Worm (Caenorhabditis elegans) whole organism, L4/young adult: ENCODE measurements around the gene tofu-2.
A peak's percentile ranks its signal among the peaks of the same experiment; 100 is the strongest.
"Not testable (repeated sequence)": the region's sequence is repeated elsewhere in the genome, so short reads cannot be mapped to it uniquely, and the experiment has no call there.

Experiments used
- W03F9.2 ChIP-seq: fragments of 150-350 bp; optimal IDR thresholded peaks from 2 replicates; lab custom pipeline; 2014; ENCODE audit warnings: missing biosample characterization, missing genetic modification characterization
- dao-5 ChIP-seq: sonication (generic microtip); optimal IDR thresholded peaks from 2 replicates; lab custom pipeline; 2016; ENCODE audit warnings: missing genotype, missing genetic modification characterization, moderate library complexity, missing compliant biosample characterization
- him-1 ChIP-seq: sonication (generic microtip); optimal IDR thresholded peaks from 2 replicates; lab custom pipeline; 2016; ENCODE audit warnings: missing genotype, missing genetic modification reagents, missing genetic modification characterization, missing compliant biosample characterization

Gene tofu-2

DNA sequence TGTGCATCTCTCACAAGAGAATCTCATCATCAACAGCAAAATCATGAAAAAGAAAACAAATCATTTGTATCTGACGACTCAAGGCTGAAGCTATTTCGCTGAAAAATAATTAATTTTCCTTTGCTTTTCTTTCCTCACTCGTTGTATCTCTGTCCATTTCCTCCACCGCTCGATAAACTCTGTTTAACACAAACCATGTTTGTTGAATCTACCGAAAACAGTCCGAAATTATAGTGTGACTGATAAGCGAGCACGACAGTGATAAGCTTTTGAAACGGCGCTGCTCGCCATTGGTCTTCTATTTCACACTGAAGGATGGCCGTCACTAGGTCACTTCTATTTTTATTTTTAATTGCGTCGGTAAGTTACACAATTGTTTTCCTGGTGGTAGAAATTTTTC is 24.6 kb upstream of the tofu-2 start, which contains the start of gene npa-1:
Gene npa-1, plus strand, starts transcription at position 142 of the 400 bp plus-strand sequence.
- TF ChIP-seq dao-5 (tag; lab: Kevin White, UChicago) (no peak), him-1 (tag; lab: Kevin White, UChicago) (no peak), W03F9.2 (tag; lab: Kevin White, UChicago) (no peak)

DNA sequence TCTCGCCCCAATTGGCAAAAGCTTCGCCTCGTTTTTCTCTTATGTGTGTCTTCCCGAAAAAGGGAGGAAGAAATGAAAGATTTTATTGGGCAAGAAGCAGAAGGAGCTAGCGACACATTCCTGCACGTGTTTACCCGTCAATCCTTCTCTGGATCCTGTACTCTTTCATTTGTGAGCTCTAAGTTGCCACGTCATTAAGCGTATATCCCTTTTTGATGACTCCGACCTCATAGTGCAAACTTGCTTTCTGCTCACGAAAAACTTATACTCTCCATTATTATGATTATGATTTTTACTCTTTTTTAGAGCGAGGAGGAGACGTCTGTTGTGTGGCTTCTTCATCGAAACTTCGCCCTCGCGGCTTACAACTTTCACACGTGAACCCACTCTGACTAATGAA is 21.3 kb upstream of the tofu-2 start, which contains the start of gene F27B10.1:
Gene F27B10.1, plus strand, starts transcription at position 301 of the 400 bp plus-strand sequence.
- no peak for TF ChIP-seq dao-5 (tag; lab: Kevin White, UChicago)
- TF ChIP-seq him-1 (tag; lab: Kevin White, UChicago) = no peak
- TF ChIP-seq W03F9.2 (tag; lab: Kevin White, UChicago) = no peak

DNA sequence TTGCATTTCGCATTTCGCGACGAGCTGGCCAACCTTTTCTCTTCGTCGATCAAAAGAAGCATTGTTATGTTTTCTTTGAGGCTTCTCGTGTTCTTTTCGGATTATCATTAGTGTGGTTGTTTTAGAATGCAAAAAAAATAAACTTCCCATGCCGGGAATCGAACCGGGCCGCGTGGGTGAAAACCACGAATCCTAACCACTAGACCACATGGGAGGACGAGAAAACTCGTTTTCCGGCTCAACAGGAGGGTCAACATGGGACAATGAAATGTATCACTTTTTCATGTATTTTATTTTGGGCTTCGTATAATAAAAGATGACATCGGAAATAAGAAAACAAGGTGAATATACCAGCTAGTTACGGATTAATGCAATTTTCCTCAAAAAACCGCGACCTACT is 18.6 kb upstream of the tofu-2 start:
- TF ChIP-seq him-1 (tag; lab: Kevin White, UChicago) = no peak
- TF ChIP-seq dao-5 (tag; lab: Kevin White, UChicago) = no peak
- no peak for TF ChIP-seq W03F9.2 (tag; lab: Kevin White, UChicago)

DNA sequence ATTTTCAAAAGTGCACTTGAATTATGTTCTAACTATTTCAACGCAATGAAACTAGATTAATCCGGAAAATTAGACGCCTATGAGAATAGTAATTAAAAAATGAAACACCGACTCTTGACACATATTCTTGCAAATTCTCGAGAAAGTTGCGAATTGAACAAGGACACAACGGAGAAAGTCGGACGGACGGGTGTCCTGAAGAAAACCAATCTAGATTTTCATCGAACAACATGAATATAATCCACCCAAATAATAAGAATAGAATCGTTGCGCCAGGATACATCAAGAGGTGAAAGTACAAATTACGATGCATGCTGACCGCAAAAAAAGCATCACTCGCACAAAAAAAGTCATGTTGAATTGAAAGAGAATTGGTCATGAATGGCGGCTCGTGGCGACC is 17.8 kb upstream of the tofu-2 start:
- TF ChIP-seq him-1 (tag; lab: Kevin White, UChicago) (no peak), dao-5 (tag; lab: Kevin White, UChicago) (no peak), W03F9.2 (tag; lab: Kevin White, UChicago) (no peak)

DNA sequence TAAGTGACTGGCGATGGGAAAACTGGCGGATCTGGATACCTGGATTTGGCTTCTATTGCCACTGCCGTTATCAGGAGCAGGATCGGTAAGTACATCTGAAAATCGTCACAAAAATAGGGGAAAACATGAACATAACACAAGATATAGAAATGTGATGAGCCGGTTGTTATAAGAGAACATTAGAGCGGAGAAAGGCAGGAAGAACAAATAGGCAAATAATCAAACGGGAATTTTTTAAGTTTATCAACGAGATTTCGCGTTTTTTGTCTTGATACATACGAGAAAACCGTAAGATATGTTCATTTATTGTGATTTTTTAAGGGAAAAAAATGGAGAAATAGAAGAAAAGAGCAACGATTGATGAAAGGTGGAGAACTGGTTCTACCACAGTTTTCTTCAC is 14.2 kb upstream of the tofu-2 start, which contains the start of gene Y57E12AR.1:
Gene Y57E12AR.1, minus strand, starts transcription at position 101 of the 400 bp plus-strand sequence.
- TF ChIP-seq W03F9.2 (tag; lab: Kevin White, UChicago) (no peak), dao-5 (tag; lab: Kevin White, UChicago) (no peak), him-1 (tag; lab: Kevin White, UChicago) (no peak)

DNA sequence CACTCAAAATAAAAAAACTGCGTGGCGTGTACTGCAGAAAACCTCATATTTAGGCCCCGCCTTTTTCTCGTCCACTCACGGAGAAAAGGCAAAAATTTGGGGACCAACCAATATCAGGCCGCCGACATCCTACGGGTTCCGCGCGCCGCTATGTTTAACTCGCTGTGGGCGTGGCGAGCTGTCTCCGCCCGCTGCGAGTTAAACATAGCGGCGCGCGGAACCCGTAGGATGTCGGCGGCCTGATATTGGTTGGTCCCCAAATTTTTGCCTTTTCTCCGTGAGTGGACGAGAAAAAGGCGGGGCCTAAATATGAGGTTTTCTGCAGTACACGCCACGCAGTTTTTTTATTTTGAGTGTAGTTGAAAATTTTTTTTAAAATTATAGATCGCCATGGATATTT is 11.7 kb upstream of the tofu-2 start, which contains the start of gene tmem-258:
Gene tmem-258, plus strand, starts transcription at position 385 of the 400 bp plus-strand sequence.
- TF ChIP-seq dao-5, him-1, W03F9.2 (tag; lab: Kevin White, UChicago): not testable (repeated sequence)

DNA sequence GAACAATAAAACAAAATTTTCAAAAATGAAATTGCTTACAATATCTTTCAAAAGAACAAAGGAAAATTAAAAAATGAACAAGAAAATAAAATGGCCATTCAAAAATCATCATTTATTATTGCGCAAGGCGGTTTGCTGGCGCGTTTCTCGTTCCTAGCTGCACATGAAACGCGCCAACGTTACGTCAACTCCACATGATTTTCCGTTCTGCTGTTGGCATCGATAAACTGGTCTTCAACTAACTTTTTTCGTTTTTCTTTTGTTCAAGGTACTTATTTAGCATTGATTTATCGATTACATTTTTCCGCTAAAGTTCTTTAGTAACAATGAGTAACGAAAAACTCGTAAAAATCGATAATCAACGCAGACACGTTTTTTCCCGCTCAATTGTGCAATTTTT is 9.3 kb upstream of the tofu-2 start, which contains the start of the genes Y57E12AL.6 and Y57E12AL.1:
Gene Y57E12AL.6, minus strand, starts transcription at position 75 of the 400 bp plus-strand sequence.
Gene Y57E12AL.1, plus strand, starts transcription at position 135 of the 400 bp plus-strand sequence.
- TF ChIP-seq dao-5 (tag; lab: Kevin White, UChicago) (no peak), W03F9.2 (tag; lab: Kevin White, UChicago) (peak; percentile 95)

DNA sequence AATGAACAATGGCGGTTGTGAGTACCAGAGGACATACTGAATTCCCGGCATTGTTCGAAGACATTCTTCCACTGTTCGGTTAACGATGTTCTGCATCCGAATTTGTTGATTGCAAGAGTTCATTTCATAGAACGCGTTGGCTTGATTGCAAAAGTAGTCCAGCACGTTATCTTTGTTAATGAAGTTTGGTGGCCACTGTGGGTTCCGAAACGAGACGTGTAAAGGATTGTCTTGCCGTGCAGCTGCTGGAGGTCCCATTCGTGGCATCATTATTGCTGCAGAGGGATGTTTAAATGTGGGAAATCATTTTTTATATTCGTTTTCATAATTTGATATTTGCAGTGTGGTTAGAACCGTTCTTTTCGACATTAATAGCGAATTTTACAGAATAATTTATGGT is 8.3 kb upstream of the tofu-2 start, which contains the start of gene mdt-6:
Gene mdt-6, minus strand, starts transcription at position 275 of the 400 bp plus-strand sequence.
- TF ChIP-seq him-1 (tag; lab: Kevin White, UChicago) (no peak), W03F9.2 (tag; lab: Kevin White, UChicago) (no peak), dao-5 (tag; lab: Kevin White, UChicago) (no peak)

DNA sequence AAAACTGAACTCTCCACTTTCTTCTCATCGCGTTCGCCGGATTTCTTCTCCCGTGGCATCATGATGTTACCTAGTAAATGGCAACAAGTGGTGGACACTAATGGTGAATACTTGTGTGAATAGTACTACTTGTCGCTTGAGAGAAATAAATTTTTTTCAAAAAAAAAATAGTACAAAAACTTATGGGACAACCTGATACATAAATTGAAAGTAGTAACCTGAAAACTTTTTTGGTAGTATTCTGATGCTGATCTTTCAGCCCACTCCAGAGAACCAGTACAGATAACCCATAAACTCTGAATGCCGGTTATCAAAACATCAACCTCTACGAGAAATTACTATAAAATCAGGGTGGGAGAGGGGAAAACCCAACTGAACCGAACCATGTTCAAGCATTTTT is 6.7 kb upstream of the tofu-2 start, which contains the start of gene Y57E12AL.2:
Gene Y57E12AL.2, plus strand, starts transcription at position 301 of the 400 bp plus-strand sequence.
- TF ChIP-seq dao-5, W03F9.2, him-1 (tag; lab: Kevin White, UChicago): not testable (repeated sequence)

DNA sequence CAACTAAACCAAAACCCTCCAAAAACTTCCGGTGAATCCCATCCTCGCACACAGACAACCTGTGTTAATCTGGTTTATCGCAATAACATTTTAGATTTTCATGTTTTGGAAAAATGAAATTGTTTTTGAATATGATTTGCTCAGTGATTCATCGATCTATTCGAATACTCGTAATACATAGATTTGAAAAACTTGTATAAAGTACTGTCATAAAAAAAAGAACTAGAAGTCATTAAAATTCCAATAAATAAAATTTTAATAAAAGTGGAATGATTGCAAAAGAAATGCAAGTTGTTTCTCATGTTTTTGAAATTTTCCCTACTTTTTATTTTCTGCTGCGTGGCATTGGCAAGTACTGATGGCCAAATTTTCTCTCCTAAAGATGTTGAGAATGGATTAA is 3.5 kb upstream of the tofu-2 start, which contains the start of gene spig-8:
Gene spig-8, plus strand, starts transcription at position 301 of the 400 bp plus-strand sequence.
- no peak for TF ChIP-seq him-1 (tag; lab: Kevin White, UChicago)
- TF ChIP-seq W03F9.2 (tag; lab: Kevin White, UChicago) = no peak
- no peak for TF ChIP-seq dao-5 (tag; lab: Kevin White, UChicago)

DNA sequence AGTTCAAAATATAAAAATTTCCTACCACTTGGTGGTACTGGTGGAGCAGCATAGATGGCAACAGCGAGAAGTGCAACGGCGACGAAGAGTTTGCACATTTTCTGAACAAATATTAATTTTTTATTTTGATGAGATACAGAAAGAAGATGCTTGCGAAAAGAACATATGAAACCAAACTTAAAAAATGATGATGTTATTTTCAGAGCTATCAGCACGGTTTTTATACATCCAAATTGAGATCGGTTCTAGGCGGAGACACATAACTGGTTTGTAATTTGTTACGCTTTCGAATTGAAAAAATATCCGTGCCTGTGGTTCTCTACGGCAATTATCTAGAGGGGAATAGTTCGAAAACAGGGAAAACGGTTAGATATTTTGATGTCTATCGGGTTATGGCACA is 2.1 kb upstream of the tofu-2 start, which contains the start of gene txt-17:
Gene txt-17, minus strand, starts transcription at position 101 of the 400 bp plus-strand sequence.
- no peak for TF ChIP-seq W03F9.2 (tag; lab: Kevin White, UChicago)
- no peak for TF ChIP-seq dao-5 (tag; lab: Kevin White, UChicago)
- TF ChIP-seq him-1 (tag; lab: Kevin White, UChicago) = no peak

DNA sequence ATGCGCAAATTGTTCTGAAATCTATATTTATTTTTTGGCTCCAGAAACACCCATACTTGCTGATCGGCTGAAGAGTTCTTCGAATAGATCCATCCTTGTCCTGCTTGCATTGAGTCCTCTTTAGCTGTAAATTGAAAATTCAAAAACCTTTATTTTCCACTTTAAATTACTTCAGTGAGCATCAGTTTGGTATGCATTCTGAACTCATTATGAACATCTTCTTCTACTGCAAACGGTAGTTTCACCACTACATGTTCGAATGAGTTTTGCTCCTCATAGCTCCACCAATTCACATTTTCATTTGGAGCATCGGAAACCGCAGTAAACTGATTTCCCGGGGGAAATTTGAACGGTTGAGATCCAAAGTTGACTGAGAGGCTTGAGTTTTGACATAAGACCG is 895 bp downstream of the tofu-2 start:
- TF ChIP-seq W03F9.2 (tag; lab: Kevin White, UChicago) (no peak), him-1 (tag; lab: Kevin White, UChicago) (no peak), dao-5 (tag; lab: Kevin White, UChicago) (no peak)

DNA sequence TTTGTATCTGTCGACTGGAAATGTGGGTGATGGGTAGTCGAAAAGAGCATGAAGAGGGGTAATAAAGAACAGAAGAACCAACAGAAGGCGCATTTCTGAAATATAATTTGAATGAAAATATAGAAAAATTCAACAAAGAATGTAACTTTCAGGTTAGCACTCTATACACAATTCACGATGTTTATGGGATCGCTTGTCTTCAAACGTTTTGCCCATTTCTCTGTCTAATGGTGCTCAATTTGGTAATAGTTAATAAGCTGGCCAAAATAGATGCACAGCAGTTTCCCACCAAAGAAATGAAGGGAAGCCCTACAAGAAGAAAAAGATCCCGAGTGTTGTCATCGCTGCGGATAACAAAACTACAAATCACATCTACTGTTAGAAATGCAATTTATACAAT is 3.5 kb downstream of the tofu-2 start, which contains the start of gene F20A1.8:
Gene F20A1.8, minus strand, starts transcription at position 101 of the 400 bp plus-strand sequence.
- TF ChIP-seq dao-5 (tag; lab: Kevin White, UChicago) (no peak), him-1 (tag; lab: Kevin White, UChicago) (no peak), W03F9.2 (tag; lab: Kevin White, UChicago) (no peak)
